Worm (Caenorhabditis elegans): ENCODE results near the gene aat-2.

ce11 chrV:9219390-9219733 is 26.8 kb downstream of the aat-2 start:
- TF ChIP-seq W03F9.2 (tag; optimal IDR thresholded peaks at IDR 0.05) (no peak), dao-5 (tag; optimal IDR thresholded peaks at IDR 0.05) (no peak), him-1 (tag; optimal IDR thresholded peaks at IDR 0.05) (no peak)

All from whole organism, L4/young adult.